Worm (Caenorhabditis elegans): ENCODE results near the gene F41E6.5.

F41E6.5 gene

DNA sequence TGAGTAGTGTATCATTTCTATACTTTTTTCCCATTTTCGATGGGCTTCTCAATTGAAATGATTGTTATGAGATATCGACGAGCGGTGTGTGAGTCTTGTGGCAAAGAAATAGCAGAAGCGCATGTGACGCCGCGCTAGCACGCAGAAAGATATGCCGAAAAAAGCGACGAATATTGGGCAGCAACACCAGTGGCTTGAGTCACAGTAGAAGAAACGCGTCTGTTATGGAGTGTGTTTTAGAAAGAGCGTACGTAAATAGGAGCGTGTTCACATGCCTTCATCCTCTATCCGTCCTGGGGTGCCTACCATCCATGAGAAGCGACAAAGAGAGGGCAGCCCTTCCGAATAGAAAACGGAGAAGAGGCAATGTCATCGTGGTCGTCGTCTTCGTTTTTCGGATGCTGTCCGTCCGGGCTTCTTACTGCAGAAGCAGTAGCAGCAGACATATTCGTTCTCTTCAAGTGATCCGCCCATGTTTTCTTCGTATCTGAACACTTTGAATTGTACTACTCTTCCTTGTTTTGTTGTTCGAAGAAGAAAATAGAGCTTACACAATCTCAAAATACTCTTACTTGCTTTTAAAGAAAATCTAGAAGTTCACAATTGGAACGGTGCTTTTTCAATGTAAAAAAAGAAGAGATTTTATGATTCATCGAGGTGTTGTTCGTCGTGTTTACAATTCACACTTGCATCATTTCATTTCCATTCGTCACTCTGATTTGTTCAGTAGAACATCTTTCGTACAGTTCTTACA is 6.7 kb downstream of the F41E6.5 start:
- no peak for TF ChIP-seq ztf-11 (tag; optimal IDR thresholded peaks at IDR 0.05)
- no peak for TF ChIP-seq unc-62 (GFP tag; optimal IDR thresholded peaks at IDR 0.05)
- peak; percentile 48 for TF ChIP-seq ham-2 (GFP tag; optimal IDR thresholded peaks at IDR 0.05)

DNA sequence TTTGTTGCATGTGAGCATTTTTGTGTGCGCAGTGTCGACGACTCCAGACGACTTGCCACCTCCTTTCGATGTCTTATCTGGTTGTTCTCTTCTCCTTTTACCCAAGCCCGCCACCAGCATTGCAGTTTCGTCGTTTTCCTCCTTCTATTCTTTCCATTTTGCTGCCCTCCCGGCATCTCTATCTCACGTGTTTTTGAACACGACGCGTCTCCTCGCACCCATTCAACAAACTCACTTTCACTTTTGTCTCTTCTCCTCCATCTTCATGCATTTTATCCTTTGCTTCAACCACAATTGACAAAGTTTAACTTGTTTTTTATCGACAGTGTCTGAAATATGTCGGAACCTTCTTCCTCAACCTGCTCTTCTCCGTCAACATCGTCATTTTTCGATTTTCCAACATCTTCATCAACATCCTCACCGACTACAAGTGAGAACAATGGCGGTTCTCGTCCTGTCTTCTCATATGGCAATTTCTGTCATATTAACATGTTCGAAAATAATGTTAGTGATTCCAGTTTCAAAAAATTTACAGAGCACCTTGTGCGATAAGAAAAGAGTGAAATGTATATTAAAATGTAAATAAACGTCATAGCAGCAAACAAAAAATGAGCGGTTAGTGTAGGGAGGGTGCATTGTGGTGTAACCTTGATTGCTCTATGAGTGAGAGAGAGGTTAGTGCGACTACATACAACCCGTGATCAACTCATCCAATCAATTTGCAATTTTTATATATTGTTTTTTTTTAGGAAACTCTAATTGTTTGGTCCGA is 7.5 kb downstream of the F41E6.5 start, which contains the start of gene fip-4:
Gene fip-4 (minus strand): TSS at position 636 of the 772 bp plus-strand sequence.
- no peak for TF ChIP-seq mep-1 (tag; optimal IDR thresholded peaks at IDR 0.05)
- no peak for TF ChIP-seq lsy-2 (tag; optimal IDR thresholded peaks at IDR 0.05)
- no peak for TF ChIP-seq unc-120 (tag; optimal IDR thresholded peaks at IDR 0.05; ENCODE audit: poor library complexity, severe bottlenecking)
- TF ChIP-seq M03D4.4 (tag; optimal IDR thresholded peaks at IDR 0.05) = no peak
- no peak for TF ChIP-seq unc-62 (GFP tag; optimal IDR thresholded peaks at IDR 0.05)
- TF ChIP-seq elt-1 (tag; optimal IDR thresholded peaks at IDR 0.05; ENCODE audit: borderline replicate concordance, insufficient read depth) = no peak
- no peak for TF ChIP-seq bed-3 (GFP tag; optimal IDR thresholded peaks at IDR 0.05)
- TF ChIP-seq flh-1 (GFP tag; optimal IDR thresholded peaks at IDR 0.05) = no peak
- TF ChIP-seq ztf-11 (tag; optimal IDR thresholded peaks at IDR 0.05) = no peak
- TF ChIP-seq hlh-1 (tag; optimal IDR thresholded peaks at IDR 0.05) = no peak
- TF ChIP-seq blmp-1 (tag; optimal IDR thresholded peaks at IDR 0.05) = no peak

DNA sequence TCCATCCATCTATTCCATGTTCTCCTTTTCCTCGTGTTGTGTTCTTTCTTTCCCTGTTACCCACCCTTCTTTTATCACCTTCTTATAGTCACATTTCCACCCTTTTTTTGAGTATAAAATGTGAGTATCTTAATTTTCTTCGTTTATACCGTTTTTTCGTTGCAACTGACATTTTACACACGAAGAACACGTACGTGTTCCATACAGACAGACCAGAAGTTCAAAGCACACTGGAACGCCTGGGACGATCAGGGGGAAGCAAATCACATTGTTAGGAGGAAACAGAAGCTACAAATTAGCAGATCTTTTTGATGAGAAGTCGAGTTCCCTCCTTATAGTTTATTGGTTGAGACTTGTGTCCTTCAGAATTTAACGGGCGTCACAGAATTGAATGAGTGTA is 12.4 kb downstream of the F41E6.5 start:
- no peak for TF ChIP-seq tbx-8 (GFP tag; optimal IDR thresholded peaks at IDR 0.05)
- TF ChIP-seq sptf-1 (tag; optimal IDR thresholded peaks at IDR 0.05) = peak; percentile 26
- TF ChIP-seq lin-32 (GFP tag; optimal IDR thresholded peaks at IDR 0.05) = no peak

DNA sequence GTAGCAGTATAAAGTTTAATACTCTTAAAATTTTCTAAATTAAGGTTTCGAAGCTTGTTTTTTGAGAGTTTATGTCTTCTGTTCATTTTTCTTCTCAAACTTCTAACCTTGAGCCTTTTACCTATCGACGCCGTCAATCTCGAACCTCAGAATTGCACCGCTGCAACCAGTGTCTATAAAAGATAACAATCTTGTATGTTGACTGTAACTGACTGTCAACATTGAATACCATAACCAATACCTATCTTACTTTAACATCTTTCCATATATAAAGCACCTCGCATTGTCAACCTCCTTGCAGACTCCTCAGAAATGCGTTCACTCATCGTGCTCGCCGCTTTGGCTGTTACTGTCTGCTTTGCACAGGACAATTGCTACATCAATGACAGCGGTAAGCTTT is 15.5 kb downstream of the F41E6.5 start, which contains the start of gene grd-5:
Gene grd-5 (plus strand): TSS at position 295 of the 400 bp plus-strand sequence.
- TF ChIP-seq sptf-1 (tag; optimal IDR thresholded peaks at IDR 0.05) (no peak), ztf-11 (tag; optimal IDR thresholded peaks at IDR 0.05) (no peak), nhr-2 (tag; optimal IDR thresholded peaks at IDR 0.05) (no peak), unc-39 (tag; optimal IDR thresholded peaks at IDR 0.05) (no peak), ceh-83 (GFP tag; optimal IDR thresholded peaks at IDR 0.05) (no peak), elt-3 (tag; optimal IDR thresholded peaks at IDR 0.05) (no peak), lin-32 (GFP tag; optimal IDR thresholded peaks at IDR 0.05) (no peak), elt-1 (tag; optimal IDR thresholded peaks at IDR 0.05; ENCODE audit: borderline replicate concordance, insufficient read depth) (no peak), cnd-1 (tag; optimal IDR thresholded peaks at IDR 0.05) (no peak), ceh-39 (tag; optimal IDR thresholded peaks at IDR 0.05) (no peak), M03D4.4 (tag; optimal IDR thresholded peaks at IDR 0.05) (no peak)

DNA sequence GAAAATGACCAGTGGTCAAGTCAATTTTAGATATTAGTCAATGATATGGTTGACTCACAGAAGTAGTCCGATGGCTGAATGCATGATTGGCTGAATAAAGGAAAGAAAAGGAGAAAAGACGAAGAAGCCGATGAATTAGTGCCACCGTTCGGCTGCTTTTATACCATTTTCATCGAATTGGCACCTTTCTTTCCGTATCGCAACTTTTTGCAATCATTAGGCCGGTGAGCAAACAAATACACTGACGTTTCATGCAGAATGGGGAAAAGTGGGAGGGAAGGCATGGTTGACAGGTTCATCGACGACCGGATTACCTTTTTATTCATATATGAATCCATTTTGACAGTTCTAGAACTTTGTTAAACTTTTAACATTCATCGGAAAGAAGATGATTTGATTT is 17.9 kb downstream of the F41E6.5 start, which contains the start of gene idpc-2:
Gene idpc-2 (minus strand): TSS at position 101 of the 400 bp plus-strand sequence.
- TF ChIP-seq hlh-1 (tag; optimal IDR thresholded peaks at IDR 0.05) (no peak), ceh-39 (tag; optimal IDR thresholded peaks at IDR 0.05) (no peak), mep-1 (tag; optimal IDR thresholded peaks at IDR 0.05) (no peak), elt-3 (tag; optimal IDR thresholded peaks at IDR 0.05) (no peak)

DNA sequence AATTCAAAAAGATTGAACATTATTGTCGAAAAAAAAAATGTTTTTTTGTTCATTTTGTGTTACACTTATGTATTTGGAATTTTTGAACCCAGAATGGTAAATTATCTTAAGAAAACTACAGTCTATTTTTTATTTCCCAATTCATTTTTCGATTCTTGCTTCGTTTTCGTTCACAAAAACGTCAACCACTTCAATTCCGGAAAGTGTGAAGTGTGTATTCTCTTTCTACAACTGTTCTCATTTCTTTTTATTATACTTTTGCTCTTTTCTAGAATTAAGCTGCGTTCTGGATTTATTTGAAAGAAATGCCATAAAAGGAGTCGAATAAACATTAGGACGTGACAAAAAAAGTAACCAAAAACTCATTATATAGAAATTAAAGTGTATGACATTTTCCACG is 19.0 kb downstream of the F41E6.5 start, which contains the start of gene F41E6.1:
Gene F41E6.1 (plus strand): TSS at position 301 of the 400 bp plus-strand sequence.
- TF ChIP-seq unc-62 (GFP tag; optimal IDR thresholded peaks at IDR 0.05) (no peak), nhr-12 (tag; optimal IDR thresholded peaks at IDR 0.05) (no peak), lin-32 (GFP tag; optimal IDR thresholded peaks at IDR 0.05) (no peak), ham-2 (GFP tag; optimal IDR thresholded peaks at IDR 0.05) (no peak), nhr-28 (tag; optimal IDR thresholded peaks at IDR 0.05) (no peak), blmp-1 (tag; optimal IDR thresholded peaks at IDR 0.05) (no peak), bed-3 (GFP tag; optimal IDR thresholded peaks at IDR 0.05) (no peak), nhr-76 (tag; optimal IDR thresholded peaks at IDR 0.05) (no peak), snpc-4 (tag; optimal IDR thresholded peaks at IDR 0.05) (no peak), ceh-83 (GFP tag; optimal IDR thresholded peaks at IDR 0.05) (no peak)

Measured in whole organism, mixed stage, embryonic.